Fruit fly (Drosophila melanogaster) whole organism, pupa: Measurements from ENCODE around the gene Ir75c.

Experiments
- CG10348 ChIP-seq: fragments of 200-800 bp; sonication (Bioruptor generic); IDR thresholded peaks from 2 replicates; pipeline ENCODE4 v1.3.6; 2022; ENCODE audit warnings: missing biosample characterization, missing genetic modification characterization
- CG12605 ChIP-seq: fragments of 200-800 bp; sonication (Bioruptor generic); IDR thresholded peaks from 2 replicates; pipeline ENCODE4 v1.3.6; 2022; ENCODE audit warnings: missing biosample characterization, missing genetic modification characterization
- CG13204 ChIP-seq: fragments of 200-800 bp; sonication (Bioruptor generic); optimal IDR thresholded peaks from 2 replicates; lab custom pipeline; 2018; ENCODE audit warnings: missing biosample characterization, mild to moderate bottlenecking, missing genetic modification characterization, moderate library complexity
- CG14655 ChIP-seq: fragments of 200-800 bp; sonication (Bioruptor generic); optimal IDR thresholded peaks from 3 replicates; lab custom pipeline; 2017; ENCODE audit warnings: mild to moderate bottlenecking, missing biosample characterization, missing genetic modification reagents, missing genetic modification characterization
- CG15710 ChIP-seq: fragments of 200-800 bp; sonication (Bioruptor generic); optimal IDR thresholded peaks from 2 replicates; lab custom pipeline; 2018; ENCODE audit warnings: missing biosample characterization, mild to moderate bottlenecking, missing genetic modification characterization, moderate library complexity
- CG17806 ChIP-seq: fragments of 200-800 bp; sonication (Bioruptor generic); optimal IDR thresholded peaks from 2 replicates; lab custom pipeline; 2018; ENCODE audit warnings: missing biosample characterization, mild to moderate bottlenecking, missing genetic modification characterization, moderate library complexity
- CG32121 ChIP-seq: fragments of 200-800 bp; sonication (Bioruptor generic); IDR thresholded peaks from 2 replicates; pipeline ENCODE4 v1.3.6; 2022; ENCODE audit warnings: missing biosample characterization, missing genetic modification characterization
- CG34367 ChIP-seq: fragments of 200-800 bp; sonication (Bioruptor generic); optimal IDR thresholded peaks from 2 replicates; lab custom pipeline; 2018; ENCODE audit warnings: missing biosample characterization, mild to moderate bottlenecking, missing genetic modification characterization
- CG4496 ChIP-seq: fragments of 200-800 bp; sonication (Bioruptor generic); IDR thresholded peaks from 3 replicates; pipeline ENCODE4 v1.3.6; 2022; ENCODE audit warnings: missing biosample characterization, missing genetic modification characterization
- CG8159 ChIP-seq: fragments of 200-800 bp; sonication (Bioruptor generic); optimal IDR thresholded peaks from 3 replicates; lab custom pipeline; 2018; ENCODE audit warnings: missing biosample characterization, mild to moderate bottlenecking, missing genetic modification characterization, moderate library complexity
- CG8301 ChIP-seq: fragments of 200-800 bp; sonication (Bioruptor generic); optimal IDR thresholded peaks from 2 replicates; lab custom pipeline; 2018; ENCODE audit warnings: missing biosample characterization, mild to moderate bottlenecking, missing genetic modification characterization
- CG9948 ChIP-seq: fragments of 200-800 bp; sonication (Bioruptor generic); optimal IDR thresholded peaks from 2 replicates; lab custom pipeline; 2018; ENCODE audit warnings: missing biosample characterization, mild to moderate bottlenecking, missing genetic modification characterization, moderate library complexity
- D1 ChIP-seq: fragments of 200-800 bp; sonication (Bioruptor generic); optimal IDR thresholded peaks from 2 replicates; lab custom pipeline; 2018; ENCODE audit warnings: missing biosample characterization, mild to moderate bottlenecking, missing genetic modification characterization, moderate library complexity
- EcR ChIP-seq: fragments of 200-800 bp; sonication (Bioruptor generic); optimal IDR thresholded peaks from 3 replicates; lab custom pipeline; 2019; ENCODE audit warnings: missing biosample characterization, missing genetic modification characterization, mild to moderate bottlenecking, moderate library complexity, missing genetic modification reagents
- Ets98B ChIP-seq: fragments of 200-800 bp; sonication (Bioruptor generic); IDR thresholded peaks from 2 replicates; pipeline ENCODE4 v1.3.6; 2022; ENCODE audit warnings: missing biosample characterization, missing genetic modification characterization
- Pif1A ChIP-seq: fragments of 200-800 bp; sonication (Bioruptor generic); optimal IDR thresholded peaks from 3 replicates; lab custom pipeline; 2016; ENCODE audit warnings: missing biosample characterization, missing genetic modification characterization
- Pif1B ChIP-seq: fragments of 200-800 bp; sonication (Bioruptor generic); optimal IDR thresholded peaks from 3 replicates; lab custom pipeline; 2016; ENCODE audit warnings: missing biosample characterization, missing genetic modification characterization
- Snoo ChIP-seq: fragments of 200-800 bp; sonication (Bioruptor generic); optimal IDR thresholded peaks from 3 replicates; lab custom pipeline; 2017; ENCODE audit warnings: missing biosample characterization, mild to moderate bottlenecking, missing genetic modification characterization, inconsistent platforms
- fd96Ca ChIP-seq: fragments of 200-800 bp; sonication (Bioruptor generic); IDR thresholded peaks from 3 replicates; pipeline ENCODE4 v1.3.6; 2022; ENCODE audit warnings: missing biosample characterization, missing genetic modification characterization
- gl ChIP-seq: fragments of 200-800 bp; sonication (Bioruptor generic); optimal IDR thresholded peaks from 2 replicates; lab custom pipeline; 2018; ENCODE audit warnings: missing biosample characterization, mild to moderate bottlenecking, missing genetic modification characterization
- rn ChIP-seq: fragments of 200-800 bp; sonication (Bioruptor generic); IDR thresholded peaks from 2 replicates; pipeline ENCODE4 v1.3.6; 2022; ENCODE audit warnings: missing biosample characterization, missing genetic modification characterization

The Ir75c gene

dm6 chr3L:17817821-17818220 is 4.8 kb downstream of the Ir75c start, which contains the start of gene Ir75a:
Gene Ir75a (minus strand): TSS chr3L:17817921.
- TF ChIP-seq rn (no peak), CG12605 (no peak), gl (no peak), CG8159 (tag; lab: Kevin White, UChicago) (no peak), EcR (GFP tag; lab: Kevin White, UChicago) (no peak), Snoo (tag; lab: Kevin White, UChicago) (no peak), CG32121 (GFP tag; lab: Robert Waterston, UW) (no peak), CG15710 (no peak), CG14655 (GFP tag; lab: Kevin White, UChicago) (no peak), CG10348 (GFP tag; lab: Robert Waterston, UW) (no peak), CG9948 (tag; lab: Kevin White, UChicago) (no peak)

dm6 chr3L:17814036-17814435 is 8.6 kb downstream of the Ir75c start, which contains the start of gene Cln3:
Gene Cln3 (minus strand): TSS chr3L:17814119.
- TF ChIP-seq rn: no peak
- no peak for TF ChIP-seq gl
- no peak for TF ChIP-seq CG14655 (GFP tag; lab: Kevin White, UChicago)
- TF ChIP-seq, all 21 proteins: peak for 0

- TF ChIP-seq CG15710 (no peak), CG12605 (no peak), Pif1A (no peak), Ets98B (GFP tag; lab: Robert Waterston, UW) (no peak), CG14655 (GFP tag; lab: Kevin White, UChicago) (no peak), CG4496 (GFP tag; lab: Robert Waterston, UW) (no peak), CG10348 (GFP tag; lab: Robert Waterston, UW) (no peak), CG32121 (GFP tag; lab: Robert Waterston, UW) (no peak)
Observed at dm6 chr3L:17808597-17809213, 13.9 kb downstream of the Ir75c start, which contains the start of gene CG32191. Gene CG32191 (minus strand): TSS chr3L:17809146.

dm6 chr3L:17806357-17807025 is 16.1 kb downstream of the Ir75c start, which contains the start of gene CG32187:
Gene CG32187 (minus strand): TSS chr3L:17806365.
- no peak for TF ChIP-seq CG14655 (GFP tag; lab: Kevin White, UChicago)
- no peak for TF ChIP-seq Pif1A
- TF ChIP-seq Pif1B (GFP tag; lab: Kevin White, UChicago): no peak
- TF ChIP-seq Ets98B (GFP tag; lab: Robert Waterston, UW): no peak
- TF ChIP-seq CG17806: no peak
- no peak for TF ChIP-seq CG15710
- no peak for TF ChIP-seq CG32121 (GFP tag; lab: Robert Waterston, UW)
- no peak for TF ChIP-seq fd96Ca (GFP tag; lab: Robert Waterston, UW)
- no peak for TF ChIP-seq CG9948 (tag; lab: Kevin White, UChicago)
- no peak for TF ChIP-seq Snoo (tag; lab: Kevin White, UChicago)
- TF ChIP-seq CG12605: no peak

- TF ChIP-seq CG17806 (no peak), CG8301 (tag; lab: Kevin White, UChicago) (no peak), D1 (no peak), EcR (GFP tag; lab: Kevin White, UChicago) (no peak), CG9948 (tag; lab: Kevin White, UChicago) (no peak), rn (no peak), CG13204 (GFP tag; lab: Kevin White, UChicago) (no peak), Ets98B (GFP tag; lab: Robert Waterston, UW) (no peak)
Observed at dm6 chr3L:17804511-17804910, 18.1 kb downstream of the Ir75c start, which contains the start of gene ais. Gene ais (minus strand): TSS chr3L:17804715.

- no peak for TF ChIP-seq D1
- no peak for TF ChIP-seq CG32121 (GFP tag; lab: Robert Waterston, UW)
- no peak for TF ChIP-seq Pif1B (GFP tag; lab: Kevin White, UChicago)
- no peak for TF ChIP-seq fd96Ca (GFP tag; lab: Robert Waterston, UW)
- TF ChIP-seq CG8301 (tag; lab: Kevin White, UChicago): no peak
- no peak for TF ChIP-seq CG17806
- no peak for TF ChIP-seq CG34367 (tag; lab: Kevin White, UChicago)
- no peak for TF ChIP-seq CG10348 (GFP tag; lab: Robert Waterston, UW)
Observed at dm6 chr3L:17802107-17802506, 20.5 kb downstream of the Ir75c start, which contains the start of gene NUCB1. Gene NUCB1 (minus strand): TSS chr3L:17802279.

- no peak for TF ChIP-seq CG32121 (GFP tag; lab: Robert Waterston, UW)
- TF ChIP-seq CG8159 (tag; lab: Kevin White, UChicago): no peak
- no peak for TF ChIP-seq gl
- TF ChIP-seq CG15710: no peak
- no peak for TF ChIP-seq Pif1A
- no peak for TF ChIP-seq CG4496 (GFP tag; lab: Robert Waterston, UW)
- TF ChIP-seq fd96Ca (GFP tag; lab: Robert Waterston, UW): no peak
- TF ChIP-seq rn: no peak
- no peak for TF ChIP-seq Snoo (tag; lab: Kevin White, UChicago)
- TF ChIP-seq CG8301 (tag; lab: Kevin White, UChicago): no peak
- no peak for TF ChIP-seq CG17806
- TF ChIP-seq CG13204 (GFP tag; lab: Kevin White, UChicago): no peak
- TF ChIP-seq CG9948 (tag; lab: Kevin White, UChicago): no peak
Observed at dm6 chr3L:17797494-17797893, 25.1 kb downstream of the Ir75c start, which contains the start of gene CG42816. Gene CG42816 (minus strand): TSS chr3L:17797594.
